Fruit fly (Drosophila melanogaster) whole organism, embryonic: ENCODE data around the gene wtrw.

Experiments used
- Aef1 ChIP-seq: fragments of 200-800 bp; sonication (Bioruptor generic); IDR thresholded peaks from 3 replicates; pipeline ENCODE4 v1.3.6; 2022; ENCODE audit warnings: missing biosample characterization, missing genetic modification characterization
- BtbVII ChIP-seq: fragments of 200-800 bp; sonication (Bioruptor generic); optimal IDR thresholded peaks from 3 replicates; lab custom pipeline; 2017; ENCODE audit warnings: missing biosample characterization, mild to moderate bottlenecking, missing genetic modification characterization
- CG1024 ChIP-seq: fragments of 200-800 bp; sonication (Bioruptor generic); IDR thresholded peaks from 2 replicates; pipeline ENCODE4 v1.3.6; 2022; ENCODE audit warnings: missing biosample characterization, missing genetic modification characterization
- CG10543 ChIP-seq: fragments of 200-800 bp; sonication (Bioruptor generic); optimal IDR thresholded peaks from 3 replicates; lab custom pipeline; 2017; ENCODE audit warnings: missing biosample characterization, mild to moderate bottlenecking, missing genetic modification characterization, moderate library complexity
- CG11456 ChIP-seq: fragments of 200-800 bp; sonication (Bioruptor generic); IDR thresholded peaks from 3 replicates; pipeline ENCODE4 v1.3.6; 2022; ENCODE audit warnings: missing biosample characterization, missing genetic modification characterization
- CG11723 ChIP-seq: fragments of 200-800 bp; sonication (Bioruptor generic); optimal IDR thresholded peaks from 2 replicates; lab custom pipeline; 2017; ENCODE audit warnings: missing biosample characterization, mild to moderate bottlenecking, missing genetic modification characterization
- CG13894 ChIP-seq: fragments of 200-800 bp; sonication (Bioruptor generic); optimal IDR thresholded peaks from 3 replicates; lab custom pipeline; 2018; ENCODE audit warnings: missing biosample characterization, mild to moderate bottlenecking, missing genetic modification characterization, moderate library complexity
- CG1603 ChIP-seq: fragments of 200-800 bp; sonication (Bioruptor generic); optimal IDR thresholded peaks from 2 replicates; lab custom pipeline; 2019; ENCODE audit warnings: missing biosample characterization, mild to moderate bottlenecking, missing genetic modification characterization, moderate library complexity
- CG16779 ChIP-seq: fragments of 200-800 bp; sonication (Bioruptor generic); IDR thresholded peaks from 2 replicates; pipeline ENCODE4 v1.3.6; 2022; ENCODE audit warnings: missing biosample characterization, missing genetic modification characterization
- CG16813 ChIP-seq: fragments of 200-800 bp; sonication (Bioruptor generic); IDR thresholded peaks from 3 replicates; pipeline ENCODE4 v1.3.6; 2022; ENCODE audit warnings: missing biosample characterization, missing genetic modification characterization; ENCODE audit not compliant: partially characterized antibody
- CG17359 ChIP-seq: fragments of 200-800 bp; sonication (Bioruptor generic); optimal IDR thresholded peaks from 3 replicates; lab custom pipeline; 2018; ENCODE audit warnings: missing biosample characterization, mild to moderate bottlenecking, missing genetic modification characterization, moderate library complexity
- CG18476 ChIP-seq: fragments of 200-800 bp; sonication (Bioruptor generic); optimal IDR thresholded peaks from 2 replicates; lab custom pipeline; 2016; ENCODE audit warnings: missing biosample characterization, mild to moderate bottlenecking, missing genetic modification characterization
- CG18764 ChIP-seq: fragments of 200-800 bp; sonication (Bioruptor generic); optimal IDR thresholded peaks from 3 replicates; lab custom pipeline; 2016; ENCODE audit warnings: missing biosample characterization, missing genetic modification characterization
- CG3995 ChIP-seq: fragments of 200-800 bp; sonication (Bioruptor generic); optimal IDR thresholded peaks from 3 replicates; lab custom pipeline; 2016; ENCODE audit warnings: missing biosample characterization, missing genetic modification characterization
- CG4707 ChIP-seq: fragments of 200-800 bp; sonication (Bioruptor generic); optimal IDR thresholded peaks from 2 replicates; lab custom pipeline; 2018; ENCODE audit warnings: missing biosample characterization, mild to moderate bottlenecking, missing genetic modification characterization, moderate library complexity
- CG4854 ChIP-seq: fragments of 200-800 bp; sonication (Bioruptor generic); optimal IDR thresholded peaks from 2 replicates; lab custom pipeline; 2016; ENCODE audit warnings: missing biosample characterization, missing genetic modification characterization, inconsistent platforms
- CG5180 ChIP-seq: fragments of 200-800 bp; sonication (Bioruptor generic); optimal IDR thresholded peaks from 3 replicates; lab custom pipeline; 2017; ENCODE audit warnings: missing biosample characterization, missing genetic modification characterization, mild to moderate bottlenecking, moderate library complexity, missing genetic modification reagents
- CG6654 ChIP-seq: fragments of 200-800 bp; sonication (Bioruptor generic); optimal IDR thresholded peaks from 2 replicates; lab custom pipeline; 2017; ENCODE audit warnings: missing biosample characterization, mild to moderate bottlenecking, missing genetic modification characterization
- CG7556 ChIP-seq: fragments of 200-800 bp; sonication (Bioruptor generic); optimal IDR thresholded peaks from 2 replicates; lab custom pipeline; 2017; ENCODE audit warnings: missing biosample characterization, mild to moderate bottlenecking, missing genetic modification characterization
- CG7963 ChIP-seq: fragments of 200-800 bp; sonication (Bioruptor generic); IDR thresholded peaks from 3 replicates; pipeline ENCODE4 v1.3.6; 2022; ENCODE audit warnings: missing biosample characterization, missing genetic modification characterization; ENCODE audit not compliant: partially characterized antibody
- CG8478 ChIP-seq: fragments of >200 bp; optimal IDR thresholded peaks from 2 replicates; lab custom pipeline; 2018
- CHES-1-like ChIP-seq: fragments of 200-800 bp; sonication (Bioruptor generic); optimal IDR thresholded peaks from 2 replicates; lab custom pipeline; 2016; ENCODE audit warnings: missing biosample characterization, missing genetic modification characterization
- ERR ChIP-seq: fragments of 200-800 bp; sonication (Bioruptor generic); optimal IDR thresholded peaks from 2 replicates; lab custom pipeline; 2016; ENCODE audit warnings: missing biosample characterization, missing genetic modification characterization
- Elba2 ChIP-seq: fragments of 200-800 bp; sonication (Bioruptor generic); optimal IDR thresholded peaks from 3 replicates; lab custom pipeline; 2016; ENCODE audit warnings: missing biosample characterization, missing genetic modification characterization
- Ets65A ChIP-seq: fragments of 200-800 bp; sonication (Bioruptor generic); peaks from one replicate; lab custom pipeline; 2016; ENCODE audit warnings: missing biosample characterization, missing genetic modification characterization
- Ets97D ChIP-seq: fragments of 200-800 bp; sonication (Bioruptor generic); optimal IDR thresholded peaks from 3 replicates; lab custom pipeline; 2016; ENCODE audit warnings: missing biosample characterization, missing genetic modification characterization
- HHEX ChIP-seq: fragments of 200-800 bp; sonication (Bioruptor generic); optimal IDR thresholded peaks from 3 replicates; lab custom pipeline; 2017; ENCODE audit warnings: missing biosample characterization, mild to moderate bottlenecking, missing genetic modification characterization, missing genetic modification reagents
- Hr39 ChIP-seq: fragments of >200 bp; optimal IDR thresholded peaks from 2 replicates; lab custom pipeline; 2017
- Oli ChIP-seq: fragments of 200-800 bp; sonication (Bioruptor generic); optimal IDR thresholded peaks from 2 replicates; lab custom pipeline; 2018; ENCODE audit warnings: missing biosample characterization, mild to moderate bottlenecking, missing genetic modification characterization, moderate library complexity
- Sox102F ChIP-seq: fragments of 200-800 bp; sonication (Bioruptor generic); optimal IDR thresholded peaks from 2 replicates; lab custom pipeline; 2018; ENCODE audit warnings: missing biosample characterization, mild to moderate bottlenecking, missing genetic modification characterization, moderate library complexity
- Tbp ChIP-seq: fragments of >200 bp; optimal IDR thresholded peaks from 2 replicates; lab custom pipeline; 2018; ENCODE audit warnings: missing biosample characterization, missing genetic modification characterization
- corto ChIP-seq: fragments of 200-800 bp; sonication (Bioruptor generic); optimal IDR thresholded peaks from 2 replicates; lab custom pipeline; 2016; ENCODE audit warnings: missing biosample characterization, mild to moderate bottlenecking, missing genetic modification characterization, moderate library complexity
- crc ChIP-seq: fragments of 200-800 bp; sonication (Bioruptor generic); optimal IDR thresholded peaks from 2 replicates; lab custom pipeline; 2016; ENCODE audit warnings: missing biosample characterization, missing genetic modification characterization
- cwo ChIP-seq: fragments of 200-800 bp; sonication (Bioruptor generic); optimal IDR thresholded peaks from 3 replicates; lab custom pipeline; 2017; ENCODE audit warnings: missing biosample characterization, missing genetic modification characterization, mild to moderate bottlenecking, moderate library complexity, missing genetic modification reagents
- dimm ChIP-seq: fragments of 200-800 bp; sonication (Bioruptor generic); IDR thresholded peaks from 2 replicates; pipeline ENCODE4 v1.3.6; 2022; ENCODE audit warnings: missing biosample characterization, missing genetic modification characterization
- fd64A ChIP-seq: fragments of 200-800 bp; sonication (Bioruptor generic); optimal IDR thresholded peaks from 3 replicates; lab custom pipeline; 2018; ENCODE audit warnings: missing biosample characterization, mild to moderate bottlenecking, missing genetic modification characterization
- gem ChIP-seq: fragments of 200-800 bp; sonication (Bioruptor generic); optimal IDR thresholded peaks from 2 replicates; lab custom pipeline; 2019; ENCODE audit warnings: missing biosample characterization, mild to moderate bottlenecking, missing genetic modification characterization, moderate library complexity
- gsb ChIP-seq: fragments of 200-800 bp; sonication (Bioruptor generic); IDR thresholded peaks from 2 replicates; pipeline ENCODE4 v1.3.6; 2022; ENCODE audit warnings: missing biosample characterization, missing genetic modification characterization
- ham ChIP-seq: fragments of 200-800 bp; sonication (Bioruptor generic); IDR thresholded peaks from 2 replicates; pipeline ENCODE4 v1.3.6; 2022; ENCODE audit warnings: missing biosample characterization, missing genetic modification characterization
- nmo ChIP-seq: fragments of 200-800 bp; sonication (Bioruptor generic); optimal IDR thresholded peaks from 2 replicates; lab custom pipeline; 2018; ENCODE audit warnings: missing biosample characterization, mild to moderate bottlenecking, missing genetic modification characterization, moderate library complexity
- oc ChIP-seq: fragments of 200-800 bp; sonication (Bioruptor generic); optimal IDR thresholded peaks from 2 replicates; lab custom pipeline; 2018; ENCODE audit warnings: missing biosample characterization, mild to moderate bottlenecking, missing genetic modification characterization, moderate library complexity
- org-1 ChIP-seq: fragments of 200-800 bp; sonication (Bioruptor generic); optimal IDR thresholded peaks from 2 replicates; lab custom pipeline; 2017; ENCODE audit warnings: missing biosample characterization, missing genetic modification characterization
- pan ChIP-seq, 4 experiments: fragments of >200 bp in 3 of 4; fragments of 200-800 bp in 1 of 4; sonication (Bioruptor generic) in 1 of 4; optimal IDR thresholded peaks in 3 of 4; IDR thresholded peaks in 1 of 4; 2 replicates each; pipeline versions ENCODE4 v1.3.6 to Lab custom; 2017 to 2022; ENCODE audit warnings: missing biosample characterization in 2 of 4, missing genetic modification characterization in 2 of 4, mixed read lengths in 1 of 4
- phol ChIP-seq: fragments of 200-800 bp; sonication (Bioruptor generic); optimal IDR thresholded peaks from 3 replicates; lab custom pipeline; 2018; ENCODE audit warnings: missing biosample characterization, mild to moderate bottlenecking, missing genetic modification characterization, moderate library complexity
- pnt ChIP-seq: fragments of 200-800 bp; sonication (Bioruptor generic); optimal IDR thresholded peaks from 3 replicates; lab custom pipeline; 2016; ENCODE audit warnings: missing biosample characterization, missing genetic modification characterization
- pros ChIP-seq: fragments of 200-800 bp; sonication (Bioruptor generic); optimal IDR thresholded peaks from 3 replicates; lab custom pipeline; 2019; ENCODE audit warnings: missing biosample characterization, mild to moderate bottlenecking, missing genetic modification characterization, moderate library complexity
- salm ChIP-seq: fragments of 200-800 bp; sonication (Bioruptor generic); optimal IDR thresholded peaks from 2 replicates; lab custom pipeline; 2018; ENCODE audit warnings: missing biosample characterization, mild to moderate bottlenecking, missing genetic modification characterization
- sisA ChIP-seq: fragments of 200-800 bp; sonication (Bioruptor generic); IDR thresholded peaks from 2 replicates; pipeline ENCODE4 v1.3.6; 2022; ENCODE audit warnings: missing biosample characterization, missing genetic modification characterization
- so ChIP-seq: fragments of 200-800 bp; sonication (Bioruptor generic); IDR thresholded peaks from 3 replicates; pipeline ENCODE4 v1.3.6; 2022; ENCODE audit warnings: missing biosample characterization, missing genetic modification characterization
- unc-4 ChIP-seq: fragments of 200-800 bp; sonication (Bioruptor generic); IDR thresholded peaks from 2 replicates; pipeline ENCODE4 v1.3.6; 2022; ENCODE audit warnings: missing biosample characterization, missing genetic modification characterization; ENCODE audit not compliant: partially characterized antibody

Gene wtrw

dm6 chr3R:7886167-7886858 is 4.8 kb upstream of the wtrw start, which contains the start of gene CG17816 (continued):
- no peak for TF ChIP-seq corto (GFP tag; lab: Kevin White, UChicago)
- TF ChIP-seq ERR (GFP tag; lab: Kevin White, UChicago), result no peak
- no peak for TF ChIP-seq dimm
- no peak for TF ChIP-seq gsb (GFP tag; lab: Robert Waterston, UW)
- TF ChIP-seq CG7963 (GFP tag; lab: Robert Waterston, UW), result no peak
- TF ChIP-seq crc (GFP tag; lab: Kevin White, UChicago), result no peak
- TF ChIP-seq CG18476, result no peak
- no peak for TF ChIP-seq unc-4
- peak; percentile 43 for TF ChIP-seq HHEX (GFP tag; lab: Kevin White, UChicago)
- no peak for TF ChIP-seq ham
- no peak for TF ChIP-seq nmo
- TF ChIP-seq sisA (GFP tag; lab: Robert Waterston, UW), result no peak
- TF ChIP-seq org-1 (GFP tag; lab: Kevin White, UChicago), result no peak
- TF ChIP-seq CG8478, result peak; percentile 28
- TF ChIP-seq CG4854 (GFP tag; lab: Kevin White, UChicago), result no peak
- peak; percentile 25 for TF ChIP-seq CG11723 (GFP tag; lab: Kevin White, UChicago)
- TF ChIP-seq Elba2, result no peak
- peak; percentile 20 for TF ChIP-seq CG5180 (GFP tag; lab: Kevin White, UChicago)
- no peak for TF ChIP-seq CG17359 (tag; lab: Kevin White, UChicago)
- TF ChIP-seq fd64A (GFP tag; lab: Kevin White, UChicago), result no peak
- TF ChIP-seq Aef1, result no peak
- TF ChIP-seq phol, result peak; percentile 37
- no peak for TF ChIP-seq CG16779 (GFP tag; lab: Robert Waterston, UW)
- TF ChIP-seq Hr39 (lab: Kevin White, UChicago), result no peak
- no peak for TF ChIP-seq CG1603 (tag; lab: Kevin White, UChicago)
- TF ChIP-seq Sox102F (GFP tag; lab: Kevin White, UChicago), result no peak
- peak; percentile 30 for TF ChIP-seq oc (tag; lab: Kevin White, UChicago)
- TF ChIP-seq so (GFP tag; lab: Robert Waterston, UW), result 0 out of 3 replicates have a peak, but pooled peaks have one; percentile 7
- no peak for TF ChIP-seq CG16813
- no peak for TF ChIP-seq CG11456
- no peak for TF ChIP-seq CHES-1-like
- no peak for TF ChIP-seq CG4707 (GFP tag; lab: Kevin White, UChicago)
- TF ChIP-seq gem (tag; lab: Kevin White, UChicago), result no peak
- no peak for TF ChIP-seq salm
- TF ChIP-seq pnt, result no peak
- TF ChIP-seq CG10543 (GFP tag; lab: Kevin White, UChicago), result no peak
- TF ChIP-seq CG3995 (GFP tag; lab: Kevin White, UChicago), result no peak
- TF ChIP-seq Oli (tag; lab: Kevin White, UChicago), result no peak
- TF ChIP-seq cwo, result no peak
- no peak for TF ChIP-seq CG18764 (GFP tag; lab: Kevin White, UChicago)
- TF ChIP-seq Ets65A (GFP tag; lab: Kevin White, UChicago), result peak; percentile 71
- TF ChIP-seq CG6654, result no peak
- TF ChIP-seq CG1024 (GFP tag; lab: Robert Waterston, UW), result no peak
- no peak for TF ChIP-seq Tbp (GFP tag; lab: Kevin White, UChicago)
- peak; percentile 44 for TF ChIP-seq CG13894
- TF ChIP-seq CG7556 (GFP tag; lab: Kevin White, UChicago), result no peak
- no peak for TF ChIP-seq BtbVII (GFP tag; lab: Kevin White, UChicago)
- no peak for TF ChIP-seq pan (optimal IDR thresholded peaks at IDR 0.05; lab: Kevin White, UChicago)
- no peak for TF ChIP-seq pan (GFP tag; optimal IDR thresholded peaks at IDR 0.05 in 1 of 2, IDR thresholded peaks at IDR 0.05 in 1 of 2)
- TF ChIP-seq pros (GFP tag; lab: Kevin White, UChicago), result no peak
- no peak for TF ChIP-seq Ets97D (GFP tag; lab: Kevin White, UChicago)
